Worm (Caenorhabditis elegans) whole organism, L4 larva: ENCODE data around the gene clec-51.

ENCODE experiments used
- ama-1 ChIP-seq: fragments of 150-350 bp; optimal IDR thresholded peaks from 2 replicates; lab custom pipeline; 2014; ENCODE audit warnings: inconsistent platforms, mixed read lengths
- egl-27 ChIP-seq: sonication (generic microtip); optimal IDR thresholded peaks from 3 replicates; lab custom pipeline; 2017; ENCODE audit warnings: missing biosample characterization, missing genetic modification reagents, missing genetic modification characterization
- lim-7 ChIP-seq: fragments of 200-800 bp; sonication (Bioruptor generic); IDR thresholded peaks from 2 replicates; pipeline ENCODE4 v1.3.6; 2022; ENCODE audit warnings: missing genetic modification characterization, missing compliant biosample characterization
- lir-3 ChIP-seq: sonication (generic microtip); optimal IDR thresholded peaks from 2 replicates; lab custom pipeline; 2016; ENCODE audit warnings: mild to moderate bottlenecking, missing genetic modification characterization, missing compliant biosample characterization
- lsy-2 ChIP-seq, 2 experiments: fragments of 150-350 bp in 1 of 2; sonication (generic microtip) in 1 of 2; optimal IDR thresholded peaks; 2 replicates each; lab custom pipeline; 2014 to 2017; ENCODE audit warnings: missing biosample characterization in 2 of 2, missing genetic modification characterization in 2 of 2
- mdt-29 ChIP-seq: fragments of 200-800 bp; sonication (Bioruptor generic); IDR thresholded peaks from 2 replicates; pipeline ENCODE4 v1.3.6; 2022; ENCODE audit warnings: missing genetic modification reagents, missing genetic modification characterization, missing compliant biosample characterization
- nhr-237 ChIP-seq: sonication (generic microtip); optimal IDR thresholded peaks from 2 replicates; lab custom pipeline; 2017; ENCODE audit warnings: missing biosample characterization, missing genetic modification characterization
- nhr-28 ChIP-seq: fragments of 150-350 bp; optimal IDR thresholded peaks from 2 replicates; lab custom pipeline; 2014; ENCODE audit warnings: missing biosample characterization, missing genetic modification characterization
- nhr-76 ChIP-seq: fragments of 150-350 bp; optimal IDR thresholded peaks from 2 replicates; lab custom pipeline; 2014; ENCODE audit warnings: missing biosample characterization, missing genetic modification characterization
- snpc-4 ChIP-seq: fragments of 150-350 bp; optimal IDR thresholded peaks from 2 replicates; lab custom pipeline; 2014; ENCODE audit warnings: missing biosample characterization, missing genetic modification characterization
- unc-39 ChIP-seq: sonication (generic microtip); optimal IDR thresholded peaks from 2 replicates; lab custom pipeline; 2017; ENCODE audit warnings: missing biosample characterization, missing genetic modification characterization

DNA sequence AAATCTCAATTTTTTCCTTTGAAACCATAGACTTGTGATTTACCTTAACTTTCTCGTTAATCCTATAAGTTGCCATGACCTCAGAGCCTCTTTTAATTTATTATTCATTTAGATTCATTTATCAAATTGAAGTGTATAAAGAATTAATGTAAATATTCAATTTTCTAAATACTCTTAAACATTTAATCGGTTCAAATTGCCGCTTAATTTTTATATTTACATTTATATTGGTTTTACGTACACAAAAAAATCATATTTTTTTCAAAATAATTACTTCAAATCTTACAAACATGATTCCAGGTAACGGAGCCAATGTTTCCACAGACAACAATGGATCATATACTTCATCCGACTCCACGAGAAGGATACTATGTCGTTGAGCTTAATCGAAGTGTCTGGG lies 15.1 kb downstream of the clec-51 start, which contains the start of gene pmk-1:
- TF ChIP-seq lir-3 (tag; lab: Kevin White, UChicago), result no peak
- no peak for TF ChIP-seq unc-39
- TF ChIP-seq nhr-76 (tag; lab: Kevin White, UChicago), result no peak
- no peak for TF ChIP-seq egl-27 (tag; lab: Kevin White, UChicago)
- no peak for TF ChIP-seq nhr-237 (tag; lab: Kevin White, UChicago)
- TF ChIP-seq nhr-28 (tag; lab: Kevin White, UChicago), result no peak
- no peak for TF ChIP-seq snpc-4 (tag; lab: Kevin White, UChicago)
- TF ChIP-seq lsy-2 (tag; optimal IDR thresholded peaks at IDR 0.05; lab: Kevin White, UChicago), result no peak
- TF ChIP-seq ama-1, result no peak
- TF ChIP-seq lim-7 (GFP tag; lab: Robert Waterston, UW), result no peak
- TF ChIP-seq mdt-29 (GFP tag; lab: Robert Waterston, UW), result no peak
